Worm (Caenorhabditis elegans): ENCODE measurements around the gene rsp-4.

rsp-4 gene

ce11 chrII:5344775-5345174 lies 43.9 kb downstream of the rsp-4 start, which contains the start of gene F09E5.14:
Gene F09E5.14 (minus strand): TSS chrII:5344875.
- TF ChIP-seq W03F9.2 (tag; optimal IDR thresholded peaks at IDR 0.05) (no peak), him-1 (tag; optimal IDR thresholded peaks at IDR 0.05) (no peak), dao-5 (tag; optimal IDR thresholded peaks at IDR 0.05) (no peak)

- no peak for TF ChIP-seq W03F9.2 (tag; optimal IDR thresholded peaks at IDR 0.05)
- no peak for TF ChIP-seq him-1 (tag; optimal IDR thresholded peaks at IDR 0.05)
- no peak for TF ChIP-seq dao-5 (tag; optimal IDR thresholded peaks at IDR 0.05)
These were observed 46.2 kb downstream of the rsp-4 start for ce11 chrII:5342412-5342811.

- TF ChIP-seq W03F9.2 (tag; optimal IDR thresholded peaks at IDR 0.05), result no peak
- no peak for TF ChIP-seq dao-5 (tag; optimal IDR thresholded peaks at IDR 0.05)
- TF ChIP-seq him-1 (tag; optimal IDR thresholded peaks at IDR 0.05), result no peak
These were observed 47.1 kb downstream of the rsp-4 start for ce11 chrII:5341573-5341972.

ce11 chrII:5340672-5341568 lies 47.7 kb downstream of the rsp-4 start:
- TF ChIP-seq him-1 (tag; optimal IDR thresholded peaks at IDR 0.05) (peak; percentile 60), dao-5 (tag; optimal IDR thresholded peaks at IDR 0.05) (no peak), W03F9.2 (tag; optimal IDR thresholded peaks at IDR 0.05) (no peak)

- TF ChIP-seq dao-5 (tag; optimal IDR thresholded peaks at IDR 0.05), result no peak
- no peak for TF ChIP-seq him-1 (tag; optimal IDR thresholded peaks at IDR 0.05)
These were observed 49.1 kb downstream of the rsp-4 start for ce11 chrII:5339547-5339946.

ce11 chrII:5338301-5338700 lies 50.3 kb downstream of the rsp-4 start:
- TF ChIP-seq dao-5 (tag; optimal IDR thresholded peaks at IDR 0.05), result no peak
- TF ChIP-seq W03F9.2 (tag; optimal IDR thresholded peaks at IDR 0.05), result no peak
- TF ChIP-seq him-1 (tag; optimal IDR thresholded peaks at IDR 0.05), result no peak

ce11 chrII:5337495-5337840 lies 51.2 kb downstream of the rsp-4 start:
- TF ChIP-seq dao-5 (tag; optimal IDR thresholded peaks at IDR 0.05) (no peak), him-1 (tag; optimal IDR thresholded peaks at IDR 0.05) (no peak), W03F9.2 (tag; optimal IDR thresholded peaks at IDR 0.05) (no peak)
